Fruit fly (Drosophila melanogaster): ENCODE measurements around the gene CG13004.
A peak's percentile ranks its signal among the peaks of the same experiment; 100 is the strongest.

CG13004 gene

DNA sequence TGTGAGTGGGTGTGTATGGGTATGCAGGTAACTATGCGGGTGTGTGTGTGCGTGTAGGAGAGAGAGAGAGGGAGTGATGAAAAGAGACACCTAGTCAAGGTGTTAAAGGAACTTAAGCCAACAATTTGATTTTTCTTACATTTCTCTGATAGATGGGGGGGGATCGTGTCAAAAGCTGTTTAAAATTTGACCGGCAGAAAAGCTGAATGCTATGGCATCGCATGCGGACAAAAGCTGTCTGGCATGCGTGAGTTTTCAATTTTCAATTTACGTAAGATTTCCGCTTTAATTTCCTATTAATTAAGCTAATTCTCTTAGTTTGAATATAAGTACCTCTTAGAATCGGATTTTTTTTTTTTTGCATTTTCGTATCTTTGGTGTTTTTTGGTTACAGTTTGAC lies 4.6 kb upstream of the CG13004 start:
- TF ChIP-seq dl (GFP tag; optimal IDR thresholded peaks at IDR 0.05; ENCODE audit: insufficient read depth in 1 of 2, partially characterized antibody in 2 of 2) = peak; percentile 58 to 83
- no peak for TF ChIP-seq psq (GFP tag; optimal IDR thresholded peaks at IDR 0.05)
- TF ChIP-seq Dif (GFP tag; optimal IDR thresholded peaks at IDR 0.05; ENCODE audit: partially characterized antibody) = peak; percentile 98
- peak; percentile 82 for TF ChIP-seq Vsx2 (GFP tag; optimal IDR thresholded peaks at IDR 0.05; ENCODE audit: partially characterized antibody)

DNA sequence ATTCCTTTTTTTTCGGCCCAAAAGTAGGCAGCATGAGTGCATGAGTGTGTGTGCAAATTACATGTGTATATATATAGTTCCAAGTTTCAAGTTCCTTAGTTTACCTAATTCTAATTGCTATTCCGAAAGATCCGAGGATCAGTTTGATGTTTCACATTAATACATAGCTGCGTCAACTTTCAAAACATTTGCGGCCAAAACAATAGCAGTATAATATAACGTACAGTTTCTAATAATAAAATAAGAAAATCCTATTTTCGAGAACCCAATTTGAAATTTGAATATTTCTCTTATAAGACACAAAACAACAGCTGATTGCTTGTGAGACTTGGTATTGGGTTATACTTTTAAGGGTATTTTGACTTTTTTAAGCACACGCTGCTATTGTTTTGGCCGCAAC lies 3.7 kb upstream of the CG13004 start:
- TF ChIP-seq Hnf4 (GFP tag; optimal IDR thresholded peaks at IDR 0.05) (no peak), sage (GFP tag; optimal IDR thresholded peaks at IDR 0.05) (no peak), Dif (GFP tag; optimal IDR thresholded peaks at IDR 0.05; ENCODE audit: partially characterized antibody) (no peak), Sp1 (GFP tag; optimal IDR thresholded peaks at IDR 0.05) (no peak), foxo (GFP tag; optimal IDR thresholded peaks at IDR 0.05) (no peak), CrebA (GFP tag; optimal IDR thresholded peaks at IDR 0.05; ENCODE audit: borderline replicate concordance) (no peak), fru (GFP tag; optimal IDR thresholded peaks at IDR 0.05) (no peak), rgr (GFP tag; optimal IDR thresholded peaks at IDR 0.05) (no peak), lola (GFP tag; optimal IDR thresholded peaks at IDR 0.05) (no peak), CG9705 (GFP tag; optimal IDR thresholded peaks at IDR 0.05) (no peak), brk (GFP tag; optimal IDR thresholded peaks at IDR 0.05) (no peak), dmrt93B (GFP tag; optimal IDR thresholded peaks at IDR 0.05) (no peak), sv (GFP tag; optimal IDR thresholded peaks at IDR 0.05) (no peak), dsf (GFP tag; optimal IDR thresholded peaks at IDR 0.05; ENCODE audit: borderline replicate concordance) (no peak), Hr83 (GFP tag; optimal IDR thresholded peaks at IDR 0.05; ENCODE audit: poor library complexity, severe bottlenecking) (no peak), psq (GFP tag; optimal IDR thresholded peaks at IDR 0.05) (no peak), Abd-B (GFP tag; optimal IDR thresholded peaks at IDR 0.05) (no peak)

DNA sequence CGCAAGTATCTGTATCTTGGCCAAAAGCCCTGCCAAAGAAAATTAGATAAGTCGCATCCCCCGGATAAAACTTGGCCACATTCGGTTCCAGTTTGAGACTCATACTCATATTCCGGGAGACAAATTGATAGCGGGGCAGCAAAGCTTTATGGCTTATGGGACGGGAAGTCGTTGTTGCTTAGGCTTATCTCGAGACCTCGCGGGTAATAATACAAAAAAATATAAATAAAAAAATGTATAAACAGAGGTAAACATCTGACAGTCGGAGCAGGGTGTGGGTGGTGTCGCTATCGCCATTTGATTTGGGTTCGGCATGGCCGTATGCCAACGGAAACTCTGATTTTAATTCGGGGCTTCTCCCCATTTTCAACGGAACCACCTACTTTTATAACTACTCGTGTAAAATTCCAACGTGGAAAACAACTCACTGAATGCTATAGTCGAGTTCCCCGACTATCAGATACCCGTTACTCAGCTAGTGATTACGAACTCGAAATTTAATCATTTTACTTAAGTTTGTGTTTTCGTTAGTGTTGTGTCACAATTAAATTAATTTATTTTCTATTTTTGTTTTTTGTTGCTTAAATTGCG lies 2.4 kb upstream of the CG13004 start:
- TF ChIP-seq tai (GFP tag; optimal IDR thresholded peaks at IDR 0.05) (no peak), Rel (GFP tag; optimal IDR thresholded peaks at IDR 0.05) (no peak), Rel (tag; optimal IDR thresholded peaks at IDR 0.05) (peak; percentile 91), rgr (GFP tag; optimal IDR thresholded peaks at IDR 0.05) (no peak), fru (GFP tag; optimal IDR thresholded peaks at IDR 0.05) (no peak)

DNA sequence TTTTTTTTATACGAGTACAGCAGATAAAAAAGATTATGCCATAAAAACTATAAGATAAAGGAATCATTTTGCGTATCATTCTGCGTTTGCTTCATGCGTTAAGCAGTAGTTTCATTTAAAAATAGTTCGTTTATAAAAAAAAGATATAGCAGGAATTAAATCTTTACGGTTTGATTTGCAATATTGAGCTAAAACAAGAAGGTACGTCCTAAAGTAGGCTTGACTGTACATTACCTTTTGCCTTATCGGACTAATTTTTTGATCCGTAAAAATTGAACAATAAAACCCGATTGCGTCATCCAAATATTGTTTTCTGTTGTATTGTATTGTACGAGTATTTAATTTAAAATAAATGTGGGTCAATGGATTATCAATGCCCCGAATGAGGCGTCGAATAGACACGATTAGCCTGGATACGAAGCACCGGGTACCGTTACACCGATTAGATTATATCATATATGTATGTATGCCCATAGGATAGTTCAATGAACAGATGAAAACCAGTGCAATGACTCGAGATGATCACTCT lies 1.5 kb upstream of the CG13004 start:
- TF ChIP-seq Jra (GFP tag; optimal IDR thresholded peaks at IDR 0.05) (no peak), dl (GFP tag; optimal IDR thresholded peaks at IDR 0.05; ENCODE audit: insufficient read depth in 1 of 2, partially characterized antibody in 2 of 2) (no peak), dsf (GFP tag; optimal IDR thresholded peaks at IDR 0.05; ENCODE audit: borderline replicate concordance) (no peak), jim (GFP tag; optimal IDR thresholded peaks at IDR 0.05) (no peak), foxo (GFP tag; optimal IDR thresholded peaks at IDR 0.05) (no peak), Abd-B (GFP tag; optimal IDR thresholded peaks at IDR 0.05) (no peak), sv (GFP tag; optimal IDR thresholded peaks at IDR 0.05) (no peak), sage (GFP tag; optimal IDR thresholded peaks at IDR 0.05) (no peak), h (GFP tag; optimal IDR thresholded peaks at IDR 0.05) (no peak), ey (GFP tag; optimal IDR thresholded peaks at IDR 0.05) (no peak), N (GFP tag; optimal IDR thresholded peaks at IDR 0.05) (no peak), Mio (GFP tag; optimal IDR thresholded peaks at IDR 0.05) (no peak), CG32264 (GFP tag; optimal IDR thresholded peaks at IDR 0.05) (no peak), pan (optimal IDR thresholded peaks at IDR 0.05) (no peak), woc (GFP tag; optimal IDR thresholded peaks at IDR 0.05) (no peak), dmrt93B (GFP tag; optimal IDR thresholded peaks at IDR 0.05) (no peak)
